Fruit fly (Drosophila melanogaster) whole organism, adult: ENCODE results near the gene Cpr64Aa.

Source experiments
- CG14711 ChIP-seq: fragments of 200-800 bp; sonication (Bioruptor generic); optimal IDR thresholded peaks from 2 replicates; lab custom pipeline; 2018; ENCODE audit warnings: missing biosample characterization, mild to moderate bottlenecking, missing genetic modification characterization, moderate library complexity
- CG1620 ChIP-seq: fragments of 200-800 bp; sonication (Bioruptor generic); optimal IDR thresholded peaks from 2 replicates; lab custom pipeline; 2016; ENCODE audit warnings: missing biosample characterization, missing genetic modification characterization
- Clk ChIP-seq: fragments of 200-800 bp; sonication (Bioruptor generic); optimal IDR thresholded peaks from 2 replicates; lab custom pipeline; 2017; ENCODE audit warnings: missing biosample characterization, missing genetic modification characterization
- bab1 ChIP-seq: fragments of 200-800 bp; sonication (Bioruptor generic); optimal IDR thresholded peaks from 3 replicates; lab custom pipeline; 2019; ENCODE audit warnings: missing biosample characterization, mild to moderate bottlenecking, missing genetic modification characterization, moderate library complexity

- no peak for TF ChIP-seq Clk
- TF ChIP-seq CG1620 (GFP tag; lab: Kevin White, UChicago), result no peak
- no peak for TF ChIP-seq CG14711 (tag; lab: Kevin White, UChicago)
- TF ChIP-seq bab1, result no peak
Measured at dm6 chr3L:4204239-4204638, 4.7 kb downstream of the Cpr64Aa start, which contains the start of gene CG15005.
